Worm (Caenorhabditis elegans): ENCODE data around the gene F35A5.1.

ce11 chrX:3768717-3769116 lies 38.5 kb upstream of the F35A5.1 start, which contains the start of gene F47B7.5:
- TF ChIP-seq hlh-1 (tag; optimal IDR thresholded peaks at IDR 0.05): no peak
- no peak for TF ChIP-seq nhr-12 (tag; optimal IDR thresholded peaks at IDR 0.05)
